Worm (Caenorhabditis elegans) whole organism, L1 larva: ENCODE measurements around the gene Y53G8B.1.

Experiments used
- aly-2 ChIP-seq: fragments of 150-350 bp; optimal IDR thresholded peaks from 2 replicates; lab custom pipeline; 2014; ENCODE audit warnings: missing biosample characterization, missing genetic modification characterization
- efl-1 ChIP-seq, 4 experiments: fragments of 150-350 bp; optimal IDR thresholded peaks in 3 of 4; peaks in 1 of 4; 1 replicate in 1 of 4; 2 replicates in 3 of 4; lab custom pipeline; 2014; ENCODE audit warnings: missing biosample characterization in 2 of 4, missing genetic modification characterization in 2 of 4, missing genetic modification reagents in 2 of 4
- elt-3 ChIP-seq, 6 experiments: fragments of 150-350 bp in 1 of 6; sonication (generic microtip); optimal IDR thresholded peaks; 2 replicates each; lab custom pipeline; 2017 to 2018; ENCODE audit warnings: missing biosample characterization in 6 of 6, missing genetic modification characterization in 6 of 6, inconsistent platforms in 1 of 6
- lin-35 ChIP-seq, 2 experiments: fragments of 150-350 bp; optimal IDR thresholded peaks; 2 replicates each; lab custom pipeline; 2014; ENCODE audit warnings: missing biosample characterization in 2 of 2, missing genetic modification characterization in 2 of 2, missing genetic modification reagents in 2 of 2
- lin-39 ChIP-seq: fragments of 150-350 bp; optimal IDR thresholded peaks from 2 replicates; lab custom pipeline; 2014; ENCODE audit warnings: missing biosample characterization, missing genetic modification reagents, missing genetic modification characterization
- mab-9 ChIP-seq: fragments of 200-800 bp; sonication (Bioruptor generic); IDR thresholded peaks from 2 replicates; pipeline ENCODE4 v1.3.6; 2022; ENCODE audit warnings: missing genetic modification reagents, missing genetic modification characterization, missing compliant biosample characterization
- mep-1 ChIP-seq: fragments of 150-350 bp; optimal IDR thresholded peaks from 2 replicates; lab custom pipeline; 2014; ENCODE audit warnings: missing biosample characterization, missing genetic modification characterization
- nhr-12 ChIP-seq: sonication (generic microtip); optimal IDR thresholded peaks from 2 replicates; lab custom pipeline; 2017; ENCODE audit warnings: missing biosample characterization, missing genetic modification characterization
- nhr-237 ChIP-seq: fragments of 150-350 bp; optimal IDR thresholded peaks from 2 replicates; lab custom pipeline; 2014; ENCODE audit warnings: missing biosample characterization, missing genetic modification characterization
- nhr-28 ChIP-seq: fragments of 150-350 bp; optimal IDR thresholded peaks from 2 replicates; lab custom pipeline; 2014; ENCODE audit warnings: missing biosample characterization, missing genetic modification characterization
- sup-37 ChIP-seq: fragments of 200-800 bp; sonication (Bioruptor generic); optimal IDR thresholded peaks from 2 replicates; lab custom pipeline; 2018; ENCODE audit warnings: mild to moderate bottlenecking, missing genetic modification characterization, missing compliant biosample characterization
- zag-1 ChIP-seq: fragments of 150-350 bp; optimal IDR thresholded peaks from 2 replicates; lab custom pipeline; 2014; ENCODE audit warnings: missing biosample characterization, missing genetic modification characterization
- ztf-4 ChIP-seq: fragments of 150-350 bp; optimal IDR thresholded peaks from 2 replicates; lab custom pipeline; 2014; ENCODE audit warnings: missing biosample characterization, missing genetic modification characterization

DNA sequence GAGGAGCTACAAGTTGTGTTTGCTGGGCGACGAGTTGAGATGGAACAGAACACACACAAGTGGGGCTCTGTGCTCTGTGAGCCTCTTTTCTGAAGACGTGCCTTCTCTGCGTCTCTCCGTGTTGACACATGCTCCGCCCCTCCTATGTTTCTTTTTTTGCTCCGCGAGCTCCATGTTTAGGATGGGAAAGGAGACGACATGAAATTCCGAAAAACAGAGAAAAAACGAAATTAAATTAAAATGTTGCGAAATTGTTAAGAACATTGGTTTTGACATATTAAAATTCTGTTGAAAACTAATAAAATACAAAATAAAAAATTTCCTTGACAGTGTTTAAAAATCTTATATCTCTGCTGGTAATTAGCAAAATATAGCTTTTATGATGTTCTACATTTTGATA, 10.1 kb downstream of the Y53G8B.1 start, which contains the start of gene mec-12:
- TF ChIP-seq ztf-4 (tag; lab: Kevin White, UChicago) (no peak), sup-37 (GFP tag; lab: Kevin White, UChicago) (no peak), lin-35 (GFP tag; optimal IDR thresholded peaks at IDR 0.05; lab: Kevin White, UChicago) (peak in 1 of 2 experiments; percentile 6), nhr-12 (tag; lab: Kevin White, UChicago) (no peak), elt-3 (tag; optimal IDR thresholded peaks at IDR 0.05; lab: Kevin White, UChicago) (no peak), zag-1 (tag; lab: Kevin White, UChicago) (no peak), lin-39 (tag; lab: Kevin White, UChicago) (no peak), nhr-28 (tag; lab: Kevin White, UChicago) (no peak), efl-1 (optimal IDR thresholded peaks at IDR 0.05; lab: Kevin White, UChicago) (peak in 1 of 2 experiments; percentile 3), efl-1 (GFP tag; optimal IDR thresholded peaks at IDR 0.05 in 1 of 2; lab: Kevin White, UChicago) (no peak), mab-9 (no peak), nhr-237 (tag; lab: Kevin White, UChicago) (no peak), aly-2 (tag; lab: Kevin White, UChicago) (no peak), mep-1 (no peak)
